Worm (Caenorhabditis elegans) whole organism, L1 larva: Measurements from ENCODE around the gene dhps-1.

ENCODE experiments used
- C04F5.9 ChIP-seq: sonication (generic microtip); optimal IDR thresholded peaks from 2 replicates; lab custom pipeline; 2016; ENCODE audit warnings: missing genetic modification characterization, missing compliant biosample characterization
- F16B12.6 ChIP-seq: fragments of 150-350 bp; optimal IDR thresholded peaks from 2 replicates; lab custom pipeline; 2014; ENCODE audit warnings: missing biosample characterization, missing genetic modification characterization
- Y116A8C.19 ChIP-seq: sonication (generic microtip); optimal IDR thresholded peaks from 2 replicates; lab custom pipeline; 2016; ENCODE audit warnings: missing compliant biosample characterization, missing genetic modification characterization, borderline replicate concordance
- alr-1 ChIP-seq: fragments of 200-800 bp; sonication (Bioruptor generic); optimal IDR thresholded peaks from 2 replicates; lab custom pipeline; 2018; ENCODE audit warnings: borderline replicate concordance, mild to moderate bottlenecking, missing genetic modification characterization, missing compliant biosample characterization
- aly-2 ChIP-seq: fragments of 150-350 bp; optimal IDR thresholded peaks from 2 replicates; lab custom pipeline; 2014; ENCODE audit warnings: missing biosample characterization, missing genetic modification characterization
- blmp-1 ChIP-seq: fragments of 150-350 bp; optimal IDR thresholded peaks from 2 replicates; lab custom pipeline; 2014; ENCODE audit warnings: missing biosample characterization, missing genetic modification characterization
- ces-1 ChIP-seq: fragments of 150-350 bp; optimal IDR thresholded peaks from 2 replicates; lab custom pipeline; 2014; ENCODE audit warnings: missing biosample characterization, missing genetic modification reagents, missing genetic modification characterization
- dsc-1 ChIP-seq: sonication (generic microtip); optimal IDR thresholded peaks from 2 replicates; lab custom pipeline; 2016; ENCODE audit warnings: mild to moderate bottlenecking, missing genetic modification characterization, missing compliant biosample characterization
- efl-1 ChIP-seq, 4 experiments: fragments of 150-350 bp; optimal IDR thresholded peaks in 3 of 4; peaks in 1 of 4; 1 replicate in 1 of 4; 2 replicates in 3 of 4; lab custom pipeline; 2014; ENCODE audit warnings: missing biosample characterization in 2 of 4, missing genetic modification characterization in 2 of 4, missing genetic modification reagents in 2 of 4
- efl-3 ChIP-seq: fragments of 200-800 bp; sonication (Bioruptor generic); optimal IDR thresholded peaks from 2 replicates; lab custom pipeline; 2018; ENCODE audit warnings: mild to moderate bottlenecking, missing genetic modification characterization, missing compliant biosample characterization
- egl-13 ChIP-seq: sonication (generic microtip); optimal IDR thresholded peaks from 2 replicates; lab custom pipeline; 2016; ENCODE audit warnings: missing genotype, missing genetic modification reagents, missing genetic modification characterization, missing compliant biosample characterization
- elt-2 ChIP-seq: sonication (generic microtip); optimal IDR thresholded peaks from 2 replicates; lab custom pipeline; 2016; ENCODE audit warnings: missing genetic modification characterization, mild to moderate bottlenecking, inconsistent platforms, missing compliant biosample characterization, missing genetic modification reagents
- elt-3 ChIP-seq, 6 experiments: fragments of 150-350 bp in 1 of 6; sonication (generic microtip); optimal IDR thresholded peaks; 2 replicates each; lab custom pipeline; 2017 to 2018; ENCODE audit warnings: missing biosample characterization in 6 of 6, missing genetic modification characterization in 6 of 6, inconsistent platforms in 1 of 6
- fkh-10 ChIP-seq: sonication (generic microtip); optimal IDR thresholded peaks from 2 replicates; lab custom pipeline; 2017; ENCODE audit warnings: missing biosample characterization, missing genetic modification reagents, missing genetic modification characterization
- fkh-8 ChIP-seq: sonication (generic microtip); optimal IDR thresholded peaks from 2 replicates; lab custom pipeline; 2016; ENCODE audit warnings: mild to moderate bottlenecking, missing genetic modification characterization, missing compliant biosample characterization
- grh-1 ChIP-seq: fragments of 200-800 bp; sonication (Bioruptor generic); IDR thresholded peaks from 2 replicates; pipeline ENCODE4 v1.3.6; 2022; ENCODE audit warnings: missing genetic modification reagents, missing genetic modification characterization, missing compliant biosample characterization
- hlh-17 ChIP-seq: fragments of 200-800 bp; sonication (Bioruptor generic); optimal IDR thresholded peaks from 2 replicates; lab custom pipeline; 2018; ENCODE audit warnings: missing genetic modification characterization, mild to moderate bottlenecking, missing compliant biosample characterization, moderate library complexity, borderline replicate concordance
- isw-1 ChIP-seq: fragments of 200-800 bp; sonication (Bioruptor generic); IDR thresholded peaks from 2 replicates; pipeline ENCODE4 v1.3.6; 2022; ENCODE audit warnings: missing genetic modification characterization, missing compliant biosample characterization
- jun-1 ChIP-seq: fragments of 150-350 bp; optimal IDR thresholded peaks from 2 replicates; lab custom pipeline; 2014; ENCODE audit warnings: missing biosample characterization, missing genetic modification reagents, missing genetic modification characterization
- lin-13 ChIP-seq: fragments of 150-350 bp; optimal IDR thresholded peaks from 2 replicates; lab custom pipeline; 2014; ENCODE audit warnings: missing biosample characterization, missing genetic modification reagents, missing genetic modification characterization
- lin-15B ChIP-seq: fragments of 150-350 bp; sonication (generic microtip); optimal IDR thresholded peaks from 3 replicates; lab custom pipeline; 2014; ENCODE audit warnings: missing biosample characterization, missing genetic modification characterization
- lin-35 ChIP-seq, 2 experiments: fragments of 150-350 bp; optimal IDR thresholded peaks; 2 replicates each; lab custom pipeline; 2014; ENCODE audit warnings: missing biosample characterization in 2 of 2, missing genetic modification characterization in 2 of 2, missing genetic modification reagents in 2 of 2
- lin-39 ChIP-seq: fragments of 150-350 bp; optimal IDR thresholded peaks from 2 replicates; lab custom pipeline; 2014; ENCODE audit warnings: missing biosample characterization, missing genetic modification reagents, missing genetic modification characterization
- lir-3 ChIP-seq: sonication (generic microtip); optimal IDR thresholded peaks from 2 replicates; lab custom pipeline; 2016; ENCODE audit warnings: mild to moderate bottlenecking, missing genetic modification characterization, moderate library complexity, missing compliant biosample characterization; ENCODE audit not compliant: poor library complexity
- lsy-2 ChIP-seq, 2 experiments: fragments of 150-350 bp; optimal IDR thresholded peaks; 2 replicates each; lab custom pipeline; 2014; ENCODE audit warnings: missing biosample characterization in 2 of 2, missing genetic modification characterization in 2 of 2
- mab-9 ChIP-seq: fragments of 200-800 bp; sonication (Bioruptor generic); IDR thresholded peaks from 2 replicates; pipeline ENCODE4 v1.3.6; 2022; ENCODE audit warnings: missing genetic modification reagents, missing genetic modification characterization, missing compliant biosample characterization
- mep-1 ChIP-seq: fragments of 150-350 bp; optimal IDR thresholded peaks from 2 replicates; lab custom pipeline; 2014; ENCODE audit warnings: missing biosample characterization, missing genetic modification characterization
- nhr-11 ChIP-seq: fragments of 150-350 bp; optimal IDR thresholded peaks from 2 replicates; lab custom pipeline; 2014; ENCODE audit warnings: missing biosample characterization, missing genetic modification characterization
- nhr-12 ChIP-seq: sonication (generic microtip); optimal IDR thresholded peaks from 2 replicates; lab custom pipeline; 2017; ENCODE audit warnings: missing biosample characterization, missing genetic modification characterization
- nhr-19 ChIP-seq: fragments of 200-800 bp; sonication (Bioruptor generic); conservative IDR thresholded peaks from 2 replicates; pipeline ENCODE4 v1.3.6; 2022; ENCODE audit warnings: missing genetic modification characterization, missing compliant biosample characterization
- nhr-20 ChIP-seq: sonication (generic microtip); optimal IDR thresholded peaks from 2 replicates; lab custom pipeline; 2016; ENCODE audit warnings: mild to moderate bottlenecking, missing genetic modification characterization, missing compliant biosample characterization
- nhr-71 ChIP-seq: sonication (generic microtip); optimal IDR thresholded peaks from 2 replicates; lab custom pipeline; 2016; ENCODE audit warnings: mild to moderate bottlenecking, missing genetic modification characterization, moderate library complexity, missing compliant biosample characterization
- nhr-76 ChIP-seq: sonication (generic microtip); optimal IDR thresholded peaks from 2 replicates; lab custom pipeline; 2017; ENCODE audit warnings: missing biosample characterization, missing genetic modification characterization
- nhr-77 ChIP-seq: fragments of 150-350 bp; optimal IDR thresholded peaks from 2 replicates; lab custom pipeline; 2014; ENCODE audit warnings: missing biosample characterization, missing genetic modification characterization
- nhr-84 ChIP-seq: sonication (generic microtip); optimal IDR thresholded peaks from 2 replicates; lab custom pipeline; 2017; ENCODE audit warnings: missing biosample characterization, missing genetic modification characterization
- nhr-85 ChIP-seq: sonication (generic microtip); peaks from one replicate; lab custom pipeline; 2016; ENCODE audit warnings: missing genetic modification characterization, inconsistent platforms, missing compliant biosample characterization
- nhr-90 ChIP-seq: sonication (generic microtip); optimal IDR thresholded peaks from 2 replicates; lab custom pipeline; 2016; ENCODE audit warnings: mild to moderate bottlenecking, missing genetic modification characterization, missing compliant biosample characterization; ENCODE audit not compliant: poor library complexity
- pax-3 ChIP-seq: fragments of 200-800 bp; sonication (Bioruptor generic); optimal IDR thresholded peaks from 2 replicates; lab custom pipeline; 2018; ENCODE audit warnings: mild to moderate bottlenecking, missing genetic modification characterization, moderate library complexity, missing compliant biosample characterization
- snpc-4 ChIP-seq: fragments of 150-350 bp; optimal IDR thresholded peaks from 2 replicates; lab custom pipeline; 2014; ENCODE audit warnings: missing biosample characterization, missing genetic modification characterization
- sptf-1 ChIP-seq: fragments of 150-350 bp; optimal IDR thresholded peaks from 2 replicates; lab custom pipeline; 2014; ENCODE audit warnings: missing biosample characterization, missing genetic modification characterization
- sup-37 ChIP-seq: fragments of 200-800 bp; sonication (Bioruptor generic); optimal IDR thresholded peaks from 2 replicates; lab custom pipeline; 2018; ENCODE audit warnings: mild to moderate bottlenecking, missing genetic modification characterization, missing compliant biosample characterization
- swsn-7 ChIP-seq: sonication (generic microtip); optimal IDR thresholded peaks from 2 replicates; lab custom pipeline; 2016; ENCODE audit warnings: missing genetic modification characterization, missing compliant biosample characterization
- tbx-2 ChIP-seq: sonication (generic microtip); optimal IDR thresholded peaks from 2 replicates; lab custom pipeline; 2016; ENCODE audit warnings: missing genetic modification characterization, missing compliant biosample characterization
- tlp-1 ChIP-seq: fragments of 150-350 bp; optimal IDR thresholded peaks from 2 replicates; lab custom pipeline; 2014; ENCODE audit warnings: missing biosample characterization, missing genetic modification characterization
- unc-130 ChIP-seq: fragments of 150-350 bp; optimal IDR thresholded peaks from 2 replicates; lab custom pipeline; 2017; ENCODE audit warnings: missing biosample characterization, missing genetic modification characterization, inconsistent platforms
- unc-30 ChIP-seq: sonication (generic microtip); optimal IDR thresholded peaks from 2 replicates; lab custom pipeline; 2017; ENCODE audit warnings: missing biosample characterization, missing genetic modification characterization
- unc-62 ChIP-seq: fragments of 150-350 bp; optimal IDR thresholded peaks from 2 replicates; lab custom pipeline; 2014; ENCODE audit warnings: missing biosample characterization, missing genetic modification reagents, missing genetic modification characterization
- unc-86 ChIP-seq: sonication (generic microtip); optimal IDR thresholded peaks from 2 replicates; lab custom pipeline; 2016; ENCODE audit warnings: missing genetic modification characterization, missing compliant biosample characterization
- unc-98 ChIP-seq: fragments of 200-800 bp; sonication (Bioruptor generic); IDR thresholded peaks from 2 replicates; pipeline ENCODE4 v1.3.6; 2022; ENCODE audit warnings: missing genetic modification characterization, missing compliant biosample characterization
- zag-1 ChIP-seq: fragments of 150-350 bp; optimal IDR thresholded peaks from 2 replicates; lab custom pipeline; 2014; ENCODE audit warnings: missing biosample characterization, missing genetic modification characterization
- zip-4 ChIP-seq: fragments of 200-800 bp; sonication (Bioruptor generic); optimal IDR thresholded peaks from 2 replicates; lab custom pipeline; 2018; ENCODE audit warnings: mild to moderate bottlenecking, missing genetic modification characterization, moderate library complexity, missing compliant biosample characterization
- ztf-11 ChIP-seq, 2 experiments: sonication (generic microtip); optimal IDR thresholded peaks; 2 replicates each; lab custom pipeline; 2016 to 2017; ENCODE audit warnings: missing genetic modification characterization in 2 of 2, missing biosample characterization in 1 of 2, missing compliant biosample characterization in 1 of 2
- ztf-4 ChIP-seq: fragments of 150-350 bp; optimal IDR thresholded peaks from 2 replicates; lab custom pipeline; 2014; ENCODE audit warnings: missing biosample characterization, missing genetic modification characterization

dhps-1 gene

ce11 chrII:12040167-12040566 lies 47.4 kb downstream of the dhps-1 start (continued):
- TF ChIP-seq lin-13 (no peak), swsn-7 (peak; percentile 48), fkh-10 (GFP tag; lab: Kevin White, UChicago) (no peak), egl-13 (tag; lab: Kevin White, UChicago) (no peak), pax-3 (no peak), unc-130 (tag; lab: Kevin White, UChicago) (peak; percentile 28), fkh-8 (tag; lab: Kevin White, UChicago) (peak; percentile 50), lsy-2 (tag; optimal IDR thresholded peaks at IDR 0.05; lab: Kevin White, UChicago) (peak; percentile 37 to 52), nhr-11 (tag; lab: Kevin White, UChicago) (no peak), nhr-12 (tag; lab: Kevin White, UChicago) (no peak), isw-1 (GFP tag; lab: Robert Waterston, UW) (no peak), efl-3 (GFP tag; lab: Kevin White, UChicago) (no peak), unc-86 (tag; lab: Kevin White, UChicago) (no peak), lir-3 (tag; lab: Kevin White, UChicago) (no peak), mab-9 (GFP tag; lab: Robert Waterston, UW) (no peak), nhr-85 (tag; lab: Kevin White, UChicago) (peak; percentile 73), blmp-1 (tag; lab: Kevin White, UChicago) (peak; percentile 83), snpc-4 (tag; lab: Kevin White, UChicago) (peak; percentile 1), nhr-76 (no peak), jun-1 (tag; lab: Kevin White, UChicago) (no peak), zag-1 (no peak), sup-37 (no peak), tbx-2 (tag; lab: Kevin White, UChicago) (peak; percentile 40), nhr-71 (tag; lab: Kevin White, UChicago) (peak; percentile 67), dsc-1 (tag; lab: Kevin White, UChicago) (peak; percentile 14), alr-1 (no peak), unc-62 (GFP tag; lab: Kevin White, UChicago) (no peak), mep-1 (tag; lab: Kevin White, UChicago) (peak; percentile 71), ces-1 (GFP tag; lab: Kevin White, UChicago) (no peak), nhr-20 (tag; lab: Kevin White, UChicago) (peak; percentile 87), tlp-1 (no peak), lin-35 (GFP tag; optimal IDR thresholded peaks at IDR 0.05; lab: Kevin White, UChicago) (peak; percentile 56 to 68), F16B12.6 (tag; lab: Kevin White, UChicago) (peak; percentile 36), lin-39 (tag; lab: Kevin White, UChicago) (no peak), grh-1 (GFP tag; lab: Robert Waterston, UW) (no peak), nhr-84 (tag; lab: Kevin White, UChicago) (no peak), hlh-17 (no peak), efl-1 (optimal IDR thresholded peaks at IDR 0.05; lab: Kevin White, UChicago) (peak; percentile 43 to 56), efl-1 (GFP tag; optimal IDR thresholded peaks at IDR 0.05 in 1 of 2; lab: Kevin White, UChicago) (peak; percentile 10 to 13), ztf-11 (tag; optimal IDR thresholded peaks at IDR 0.05; lab: Kevin White, UChicago) (no peak), C04F5.9 (tag; lab: Kevin White, UChicago) (no peak), elt-3 (tag; optimal IDR thresholded peaks at IDR 0.05; lab: Kevin White, UChicago) (peak in 3 of 6 experiments; percentile 49 to 70 (median 50)), unc-98 (GFP tag; lab: Robert Waterston, UW) (no peak), Y116A8C.19 (tag; lab: Kevin White, UChicago) (no peak), nhr-19 (peak; percentile 43; the same call in 1 of the 2 replicates), lin-15B (tag; lab: Kevin White, UChicago) (no peak), nhr-90 (tag; lab: Kevin White, UChicago) (peak; percentile 54), aly-2 (tag; lab: Kevin White, UChicago) (no peak), elt-2 (tag; lab: Kevin White, UChicago) (peak; percentile 51), sptf-1 (tag; lab: Kevin White, UChicago) (no peak), ztf-4 (tag; lab: Kevin White, UChicago) (no peak), unc-30 (tag; lab: Kevin White, UChicago) (no peak), zip-4 (GFP tag; lab: Kevin White, UChicago) (no peak), nhr-77 (tag; lab: Kevin White, UChicago) (peak; percentile 20)
